Worm (Caenorhabditis elegans): ENCODE data around the gene ZC443.4.

ZC443.4 gene

ce11 chrV:12811810-12812209 is 7.9 kb downstream of the ZC443.4 start (continued):
- TF ChIP-seq fkh-3 (tag; optimal IDR thresholded peaks at IDR 0.05) (no peak), nhr-27 (tag; optimal IDR thresholded peaks at IDR 0.05) (no peak), attf-5 (GFP tag; optimal IDR thresholded peaks at IDR 0.05) (no peak), D2030.7 (GFP tag; IDR thresholded peaks at IDR 0.05) (no peak), pbrm-1 (GFP tag; IDR thresholded peaks at IDR 0.05) (no peak), egl-44 (GFP tag; IDR thresholded peaks at IDR 0.05) (no peak), Y95B8A.8 (GFP tag; IDR thresholded peaks at IDR 0.05) (0 out of 2 replicates have a peak, but pooled peaks have one; percentile 20), rcor-1 (GFP tag; IDR thresholded peaks at IDR 0.05) (no peak), dpff-1 (tag; optimal IDR thresholded peaks at IDR 0.05) (no peak), F52B5.7 (tag; optimal IDR thresholded peaks at IDR 0.05) (no peak), atf-7 (tag; optimal IDR thresholded peaks at IDR 0.05) (no peak), ztf-25 (GFP tag; IDR thresholded peaks at IDR 0.05) (no peak), F33H1.4 (GFP tag; IDR thresholded peaks at IDR 0.05) (no peak), lir-1 (GFP tag; conservative IDR thresholded peaks at IDR 0.05) (peak; percentile 43; the same call in 1 of the 2 replicates), Y56A3A.18 (GFP tag; IDR thresholded peaks at IDR 0.05) (no peak), aptf-3 (GFP tag; IDR thresholded peaks at IDR 0.05) (no peak), lin-26 (GFP tag; IDR thresholded peaks at IDR 0.05) (no peak), mel-28 (tag; optimal IDR thresholded peaks at IDR 0.05; ENCODE audit: borderline replicate concordance) (no peak), rpc-1 (optimal IDR thresholded peaks at IDR 0.05) (no peak), rpc-1 (tag; optimal IDR thresholded peaks at IDR 0.05) (no peak)

ce11 chrV:12811126-12811525 is 8.6 kb downstream of the ZC443.4 start, which contains the start of gene ZC443.2:
Gene ZC443.2 (minus strand): TSS chrV:12811192.
- TF ChIP-seq ceh-58 (GFP tag; IDR thresholded peaks at IDR 0.05) (no peak), hmg-20 (GFP tag; IDR thresholded peaks at IDR 0.05) (no peak), ceh-27 (GFP tag; optimal IDR thresholded peaks at IDR 0.05) (peak; percentile 47)

- TF ChIP-seq madf-10 (tag; optimal IDR thresholded peaks at IDR 0.05) (no peak), gei-17 (GFP tag; optimal IDR thresholded peaks at IDR 0.05) (no peak), dpl-1 (GFP tag; optimal IDR thresholded peaks at IDR 0.05) (no peak), efl-1 (GFP tag; optimal IDR thresholded peaks at IDR 0.05) (no peak), hmg-1.2 (GFP tag; IDR thresholded peaks at IDR 0.05) (no peak), ztf-22 (GFP tag; optimal IDR thresholded peaks at IDR 0.05) (no peak), F49E8.2 (tag; optimal IDR thresholded peaks at IDR 0.05; ENCODE audit: insufficient read depth) (no peak), ceh-79 (tag; optimal IDR thresholded peaks at IDR 0.05) (no peak), nhr-27 (tag; optimal IDR thresholded peaks at IDR 0.05) (no peak), snpc-4 (GFP tag; optimal IDR thresholded peaks at IDR 0.05) (no peak), snpc-4 (tag; optimal IDR thresholded peaks at IDR 0.05) (no peak), him-1 (tag; optimal IDR thresholded peaks at IDR 0.05) (no peak), F55B11.4 (tag; optimal IDR thresholded peaks at IDR 0.05; ENCODE audit: borderline replicate concordance, insufficient read depth) (no peak), nhr-90 (tag; optimal IDR thresholded peaks at IDR 0.05) (no peak), D2030.7 (GFP tag; IDR thresholded peaks at IDR 0.05) (no peak), dpff-1 (tag; optimal IDR thresholded peaks at IDR 0.05) (no peak), lin-26 (GFP tag; IDR thresholded peaks at IDR 0.05) (no peak), F23B12.7 (tag; optimal IDR thresholded peaks at IDR 0.05; ENCODE audit: insufficient read depth) (no peak), repo-1 (tag; optimal IDR thresholded peaks at IDR 0.05) (no peak), ZK185.1 (tag; optimal IDR thresholded peaks at IDR 0.05; ENCODE audit: poor library complexity, severe bottlenecking) (no peak), ceh-58 (GFP tag; IDR thresholded peaks at IDR 0.05) (no peak)
These were observed 9.8 kb downstream of the ZC443.4 start, which contains the start of gene ZC443.1 for ce11 chrV:12809876-12810275. Gene ZC443.1 (minus strand): TSS chrV:12810080.
